Worm (Caenorhabditis elegans): ENCODE data around the gene dnj-25.

dnj-25 gene

DNA sequence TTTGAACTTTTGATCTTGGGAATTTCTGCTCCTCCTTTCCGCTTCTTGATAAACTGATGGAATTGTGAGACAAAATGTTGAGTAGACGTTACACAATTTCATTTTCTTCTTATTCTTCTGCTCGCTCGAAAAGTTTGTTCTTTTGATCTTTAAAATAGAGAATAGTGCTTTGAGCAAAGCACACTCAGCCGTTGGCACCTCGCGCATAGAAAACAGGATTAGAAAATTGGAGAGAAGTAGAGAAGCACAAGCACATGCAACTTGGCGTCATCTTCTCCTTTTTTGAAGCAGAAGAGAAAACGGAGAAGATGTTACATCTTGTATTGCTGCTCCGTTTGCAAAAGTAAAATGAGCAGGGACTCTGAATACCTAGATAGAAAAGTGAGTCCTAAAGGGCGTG, 38.0 kb upstream of the dnj-25 start:
- no peak for TF ChIP-seq flt-1 (GFP tag; IDR thresholded peaks at IDR 0.05)
- TF ChIP-seq ztf-29 (GFP tag; IDR thresholded peaks at IDR 0.05): no peak
- TF ChIP-seq tab-1 (GFP tag; IDR thresholded peaks at IDR 0.05): no peak
- TF ChIP-seq ztf-23 (GFP tag; IDR thresholded peaks at IDR 0.05): no peak
- no peak for TF ChIP-seq ref-1 (GFP tag; conservative IDR thresholded peaks at IDR 0.05)
- TF ChIP-seq med-1 (GFP tag; optimal IDR thresholded peaks at IDR 0.05; ENCODE audit: insufficient read depth): no peak
- TF ChIP-seq T22C8.4 (GFP tag; IDR thresholded peaks at IDR 0.05): no peak
- no peak for TF ChIP-seq klf-2 (GFP tag; conservative IDR thresholded peaks at IDR 0.05)
- TF ChIP-seq cog-1 (tag; optimal IDR thresholded peaks at IDR 0.05): no peak

DNA sequence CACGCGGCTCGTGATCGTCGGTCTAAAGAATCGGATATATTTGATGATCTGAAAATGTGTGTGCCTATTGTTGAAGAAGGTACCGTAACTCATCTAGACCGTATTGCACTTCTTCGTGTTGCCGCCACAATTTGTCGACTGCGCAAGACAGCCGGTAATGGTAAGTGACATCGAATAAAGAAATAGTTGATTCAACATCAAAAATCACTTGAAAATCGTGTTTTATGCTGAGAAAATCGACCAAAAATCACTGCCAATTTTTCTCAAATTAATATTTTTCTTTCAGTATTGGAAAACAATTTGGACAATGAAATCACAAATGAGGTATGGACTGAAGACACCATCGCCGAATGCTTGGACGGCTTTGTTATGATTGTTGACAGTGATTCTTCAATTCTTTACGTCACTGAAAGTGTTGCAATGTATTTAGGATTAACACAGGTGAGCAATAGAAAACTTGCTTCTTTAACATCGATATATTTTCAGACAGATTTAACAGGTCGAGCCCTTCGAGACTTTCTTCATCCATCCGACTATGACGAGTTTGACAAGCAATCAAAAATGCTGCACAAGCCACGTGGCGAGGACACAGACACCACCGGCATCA, 37.3 kb upstream of the dnj-25 start:
- TF ChIP-seq tab-1 (GFP tag; IDR thresholded peaks at IDR 0.05): no peak
- no peak for TF ChIP-seq klf-2 (GFP tag; conservative IDR thresholded peaks at IDR 0.05)
- TF ChIP-seq ztf-29 (GFP tag; IDR thresholded peaks at IDR 0.05): no peak
- TF ChIP-seq cog-1 (tag; optimal IDR thresholded peaks at IDR 0.05): no peak
- TF ChIP-seq T22C8.4 (GFP tag; IDR thresholded peaks at IDR 0.05): no peak

DNA sequence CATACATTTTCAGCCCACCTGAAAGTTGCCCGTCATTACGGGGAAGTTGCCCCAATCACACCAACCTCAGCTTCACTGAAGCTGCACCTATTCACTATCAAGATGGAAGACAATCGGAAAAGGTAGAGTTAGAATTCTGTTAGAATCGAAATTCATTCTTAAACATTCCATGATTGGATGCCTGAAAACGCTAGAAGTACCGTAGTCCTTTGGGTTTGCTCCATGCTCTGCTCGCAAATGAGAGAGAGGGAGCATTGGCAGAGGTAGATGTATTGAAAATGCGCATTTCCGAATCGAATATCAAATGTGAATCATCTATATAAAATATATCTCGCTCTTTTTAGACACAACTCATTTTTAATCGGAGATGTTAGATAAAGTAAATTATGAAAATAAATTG, 36.3 kb upstream of the dnj-25 start, which contains the start of gene hif-1:
hif-1 (plus strand) TSS at position 8 of the 400 bp plus-strand sequence.
- no peak for TF ChIP-seq klf-2 (GFP tag; conservative IDR thresholded peaks at IDR 0.05)
- TF ChIP-seq tab-1 (GFP tag; IDR thresholded peaks at IDR 0.05): no peak
- TF ChIP-seq ztf-29 (GFP tag; IDR thresholded peaks at IDR 0.05): no peak
- TF ChIP-seq ztf-23 (GFP tag; IDR thresholded peaks at IDR 0.05): no peak
- TF ChIP-seq flt-1 (GFP tag; IDR thresholded peaks at IDR 0.05): no peak
- no peak for TF ChIP-seq ref-1 (GFP tag; conservative IDR thresholded peaks at IDR 0.05)
- TF ChIP-seq cog-1 (tag; optimal IDR thresholded peaks at IDR 0.05): no peak
- no peak for TF ChIP-seq med-1 (GFP tag; optimal IDR thresholded peaks at IDR 0.05; ENCODE audit: insufficient read depth)
- no peak for TF ChIP-seq T22C8.4 (GFP tag; IDR thresholded peaks at IDR 0.05)

DNA sequence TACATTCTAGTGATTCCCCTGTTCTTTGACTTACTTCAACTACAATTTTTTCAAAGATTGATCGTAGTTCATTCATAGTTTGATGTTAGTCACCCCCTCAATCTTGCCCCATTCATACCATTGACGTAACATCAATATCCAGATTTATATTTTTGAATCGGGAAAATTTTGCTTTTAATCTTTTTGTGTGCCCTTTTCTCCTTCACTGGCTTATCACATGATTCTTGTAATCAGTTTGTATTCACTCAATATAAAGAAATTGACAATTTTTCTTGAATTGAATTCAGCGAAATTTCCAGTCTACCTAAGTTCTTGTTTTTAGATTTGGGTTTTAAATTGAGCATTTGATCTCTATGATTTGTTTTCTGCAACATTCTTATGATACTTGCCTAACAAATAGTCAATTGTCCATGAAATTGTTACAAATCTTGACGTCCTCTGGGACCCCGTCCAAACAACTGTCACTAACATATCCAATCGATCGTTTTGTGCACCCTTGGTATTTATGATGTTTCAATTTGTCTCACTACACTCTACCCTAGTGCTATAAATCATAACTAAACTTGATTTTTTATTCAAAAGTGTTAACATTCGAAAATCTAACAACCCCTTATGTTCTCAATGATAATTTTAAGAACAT, 35.7 kb upstream of the dnj-25 start:
- TF ChIP-seq ref-1 (GFP tag; conservative IDR thresholded peaks at IDR 0.05): no peak
- no peak for TF ChIP-seq tab-1 (GFP tag; IDR thresholded peaks at IDR 0.05)
- no peak for TF ChIP-seq med-1 (GFP tag; optimal IDR thresholded peaks at IDR 0.05; ENCODE audit: insufficient read depth)
- no peak for TF ChIP-seq ztf-23 (GFP tag; IDR thresholded peaks at IDR 0.05)
- no peak for TF ChIP-seq ztf-29 (GFP tag; IDR thresholded peaks at IDR 0.05)
- TF ChIP-seq T22C8.4 (GFP tag; IDR thresholded peaks at IDR 0.05): no peak
- no peak for TF ChIP-seq klf-2 (GFP tag; conservative IDR thresholded peaks at IDR 0.05)
- no peak for TF ChIP-seq cog-1 (tag; optimal IDR thresholded peaks at IDR 0.05)
- TF ChIP-seq flt-1 (GFP tag; IDR thresholded peaks at IDR 0.05): no peak

DNA sequence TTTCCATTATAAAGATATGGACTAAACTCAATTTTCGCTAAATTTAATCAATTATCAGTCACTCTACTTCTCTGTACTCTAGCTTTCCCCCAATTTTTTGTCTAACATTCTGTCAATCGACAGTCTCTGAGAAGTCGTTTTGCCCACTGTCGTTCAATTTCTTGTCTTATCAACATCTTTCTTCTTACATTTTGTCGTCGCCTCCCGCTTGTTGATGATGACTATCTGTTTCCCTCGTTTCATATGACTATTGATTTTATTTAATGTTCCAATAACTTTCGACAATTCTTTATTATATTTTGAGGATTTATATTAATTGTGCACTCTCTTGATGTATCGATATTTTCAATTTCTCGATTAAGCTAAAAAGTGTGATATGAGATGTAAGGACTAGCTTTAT, 34.7 kb upstream of the dnj-25 start:
- TF ChIP-seq T22C8.4 (GFP tag; IDR thresholded peaks at IDR 0.05): no peak
- no peak for TF ChIP-seq klf-2 (GFP tag; conservative IDR thresholded peaks at IDR 0.05)
- no peak for TF ChIP-seq med-1 (GFP tag; optimal IDR thresholded peaks at IDR 0.05; ENCODE audit: insufficient read depth)
- TF ChIP-seq tab-1 (GFP tag; IDR thresholded peaks at IDR 0.05): no peak
- no peak for TF ChIP-seq ztf-29 (GFP tag; IDR thresholded peaks at IDR 0.05)
- no peak for TF ChIP-seq cog-1 (tag; optimal IDR thresholded peaks at IDR 0.05)
- no peak for TF ChIP-seq flt-1 (GFP tag; IDR thresholded peaks at IDR 0.05)
- TF ChIP-seq ref-1 (GFP tag; conservative IDR thresholded peaks at IDR 0.05): no peak
- no peak for TF ChIP-seq ztf-23 (GFP tag; IDR thresholded peaks at IDR 0.05)

DNA sequence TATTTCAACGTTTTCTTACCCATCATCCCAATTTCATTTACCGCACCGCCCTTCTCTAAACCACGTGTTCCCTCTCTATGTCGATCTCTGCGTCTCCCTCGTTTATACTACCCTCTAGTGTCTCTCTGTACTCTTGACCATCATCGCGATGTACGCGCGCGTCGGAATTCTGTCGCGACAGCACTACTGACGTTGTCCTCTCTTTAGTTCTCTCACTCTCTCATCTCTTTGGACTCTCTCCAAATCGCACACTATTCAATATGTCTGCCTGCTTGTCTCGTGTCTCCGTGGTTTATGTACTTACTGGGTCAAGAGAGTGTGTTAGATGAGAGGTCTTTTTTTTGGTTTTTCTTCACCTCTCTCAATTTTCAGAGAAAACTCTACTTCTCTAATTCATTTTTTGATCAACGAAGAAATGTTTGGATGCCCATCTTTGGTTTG, 34.1 kb upstream of the dnj-25 start:
- TF ChIP-seq med-1 (GFP tag; optimal IDR thresholded peaks at IDR 0.05; ENCODE audit: insufficient read depth) (no peak), T22C8.4 (GFP tag; IDR thresholded peaks at IDR 0.05) (no peak), ztf-29 (GFP tag; IDR thresholded peaks at IDR 0.05) (no peak), tab-1 (GFP tag; IDR thresholded peaks at IDR 0.05) (no peak), flt-1 (GFP tag; IDR thresholded peaks at IDR 0.05) (peak; percentile 51; the same call in 1 of the 2 replicates), ztf-23 (GFP tag; IDR thresholded peaks at IDR 0.05) (0 out of 2 replicates have a peak, but pooled peaks have one; percentile 5), cog-1 (tag; optimal IDR thresholded peaks at IDR 0.05) (peak; percentile 87)

DNA sequence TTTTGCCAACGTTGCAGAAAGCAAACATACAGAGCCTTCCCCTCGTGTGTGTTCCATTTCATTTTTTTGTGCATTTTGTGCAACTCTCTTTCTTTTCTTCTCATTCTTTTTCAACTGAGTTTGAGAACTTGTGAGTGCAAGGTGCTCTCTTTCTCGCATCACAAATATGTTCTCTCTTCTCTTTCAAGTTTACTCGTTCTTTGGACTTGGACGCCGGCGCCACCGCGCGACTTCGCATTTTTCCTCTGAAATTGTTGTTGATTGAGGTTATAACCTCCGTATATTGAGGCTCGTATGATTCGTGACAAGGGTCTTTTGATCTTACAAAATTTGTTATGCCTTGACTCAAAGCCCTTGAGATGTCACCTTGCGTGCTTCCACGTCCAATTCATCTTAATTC, 32.6 kb upstream of the dnj-25 start:
- TF ChIP-seq klf-2 (GFP tag; conservative IDR thresholded peaks at IDR 0.05): no peak
- TF ChIP-seq ztf-23 (GFP tag; IDR thresholded peaks at IDR 0.05): no peak
- no peak for TF ChIP-seq flt-1 (GFP tag; IDR thresholded peaks at IDR 0.05)
- no peak for TF ChIP-seq ref-1 (GFP tag; conservative IDR thresholded peaks at IDR 0.05)

DNA sequence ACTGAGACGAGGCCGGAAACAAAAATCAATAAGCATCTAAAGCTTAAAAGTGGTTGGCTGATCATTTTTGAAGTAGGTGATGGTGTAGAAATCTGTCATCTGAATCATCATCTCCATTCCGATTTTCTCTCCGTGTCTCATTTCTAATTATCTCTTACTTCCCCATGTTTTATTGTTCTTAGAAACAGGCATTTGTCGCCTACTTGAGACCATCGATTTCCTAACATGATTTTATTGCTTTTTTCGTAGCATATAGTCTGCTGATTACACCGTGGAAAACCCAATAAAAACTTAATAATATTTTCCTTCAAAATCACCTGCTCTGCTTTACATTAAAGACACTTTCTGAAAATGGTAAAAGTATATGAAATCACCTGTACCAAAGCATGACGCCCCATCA, 31.1 kb upstream of the dnj-25 start, which contains the start of gene F38A6.4:
F38A6.4 (minus strand) TSS at position 101 of the 400 bp plus-strand sequence.
- TF ChIP-seq T22C8.4 (GFP tag; IDR thresholded peaks at IDR 0.05): no peak

DNA sequence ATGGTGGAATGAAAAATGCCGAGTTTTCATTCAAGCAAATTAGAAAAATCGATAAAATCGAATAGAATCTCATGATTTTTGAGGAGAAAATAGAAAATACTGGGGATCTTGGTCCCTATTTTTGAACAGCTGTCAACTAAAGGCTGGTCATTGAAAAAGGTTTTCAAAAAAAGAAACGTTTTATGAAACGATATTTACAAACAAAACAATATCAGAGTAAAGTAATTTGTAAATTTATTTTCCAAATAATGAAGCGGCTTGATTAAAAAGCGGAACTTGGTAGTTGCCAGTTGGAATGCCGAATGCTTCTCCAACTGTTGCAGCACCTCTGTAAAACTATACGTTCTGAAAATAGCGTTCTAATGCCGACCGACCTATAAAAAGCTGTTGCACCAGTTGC, 29.5 kb upstream of the dnj-25 start, which contains the start of gene F38A6.5:
F38A6.5 (minus strand) TSS at position 101 of the 400 bp plus-strand sequence.
- TF ChIP-seq T22C8.4 (GFP tag; IDR thresholded peaks at IDR 0.05): no peak
- no peak for TF ChIP-seq ztf-29 (GFP tag; IDR thresholded peaks at IDR 0.05)
- no peak for TF ChIP-seq flt-1 (GFP tag; IDR thresholded peaks at IDR 0.05)
- TF ChIP-seq klf-2 (GFP tag; conservative IDR thresholded peaks at IDR 0.05): no peak
- no peak for TF ChIP-seq ref-1 (GFP tag; conservative IDR thresholded peaks at IDR 0.05)
- no peak for TF ChIP-seq cog-1 (tag; optimal IDR thresholded peaks at IDR 0.05)
- TF ChIP-seq ztf-23 (GFP tag; IDR thresholded peaks at IDR 0.05): no peak
- TF ChIP-seq tab-1 (GFP tag; IDR thresholded peaks at IDR 0.05): no peak
- no peak for TF ChIP-seq med-1 (GFP tag; optimal IDR thresholded peaks at IDR 0.05; ENCODE audit: insufficient read depth)

DNA sequence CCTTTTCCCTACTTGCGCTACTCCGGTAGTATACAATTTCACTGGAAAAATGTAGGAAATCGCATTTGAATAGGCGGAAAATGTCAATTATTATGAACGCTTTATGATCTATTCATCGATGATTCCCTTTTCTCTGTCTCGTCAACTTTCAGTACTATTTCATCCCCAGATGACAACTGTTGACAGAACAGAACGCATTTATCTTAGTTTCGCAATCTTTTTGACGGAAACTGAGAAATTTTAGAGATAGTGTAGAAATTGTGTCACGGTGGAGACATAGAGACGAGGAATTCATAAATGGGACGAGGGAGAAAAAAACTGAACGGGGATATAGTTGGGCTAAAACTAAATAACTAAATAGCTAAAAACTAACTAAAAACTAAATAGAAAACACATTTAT, 27.6 kb upstream of the dnj-25 start:
- TF ChIP-seq ztf-29 (GFP tag; IDR thresholded peaks at IDR 0.05): no peak
- no peak for TF ChIP-seq tab-1 (GFP tag; IDR thresholded peaks at IDR 0.05)
- TF ChIP-seq med-1 (GFP tag; optimal IDR thresholded peaks at IDR 0.05; ENCODE audit: insufficient read depth): no peak
- no peak for TF ChIP-seq klf-2 (GFP tag; conservative IDR thresholded peaks at IDR 0.05)
- TF ChIP-seq ref-1 (GFP tag; conservative IDR thresholded peaks at IDR 0.05): no peak
- no peak for TF ChIP-seq T22C8.4 (GFP tag; IDR thresholded peaks at IDR 0.05)
- no peak for TF ChIP-seq cog-1 (tag; optimal IDR thresholded peaks at IDR 0.05)
- TF ChIP-seq ztf-23 (GFP tag; IDR thresholded peaks at IDR 0.05): no peak
- no peak for TF ChIP-seq flt-1 (GFP tag; IDR thresholded peaks at IDR 0.05)

Measured in whole organism, midembryonic.